Worm (Caenorhabditis elegans) whole organism, early embryonic: ENCODE data around the gene acl-2.

Experiments used
- B0310.2 ChIP-seq: sonication (generic microtip); optimal IDR thresholded peaks from 2 replicates; lab custom pipeline; 2016; ENCODE audit warnings: mild to moderate bottlenecking, missing genetic modification characterization, missing compliant biosample characterization
- F13C5.2 ChIP-seq: sonication (generic microtip); optimal IDR thresholded peaks from 2 replicates; lab custom pipeline; 2017; ENCODE audit warnings: mild to moderate bottlenecking, missing genetic modification characterization, inconsistent platforms, missing compliant biosample characterization
- aly-1 ChIP-seq: sonication (generic microtip); optimal IDR thresholded peaks from 2 replicates; lab custom pipeline; 2016; ENCODE audit warnings: missing genetic modification characterization, missing compliant biosample characterization
- ama-1 ChIP-seq: fragments of 150-350 bp; optimal IDR thresholded peaks from 2 replicates; lab custom pipeline; 2014
- ceh-13 ChIP-seq: fragments of 200-800 bp; sonication (Bioruptor generic); optimal IDR thresholded peaks from 2 replicates; lab custom pipeline; 2018; ENCODE audit warnings: mild to moderate bottlenecking, missing genetic modification characterization, missing compliant biosample characterization
- ceh-36 ChIP-seq: sonication (generic microtip); optimal IDR thresholded peaks from 2 replicates; lab custom pipeline; 2016; ENCODE audit warnings: missing genetic modification characterization, inconsistent platforms, missing compliant biosample characterization
- ets-7 ChIP-seq: sonication (generic microtip); optimal IDR thresholded peaks from 2 replicates; lab custom pipeline; 2016; ENCODE audit warnings: missing genotype, missing genetic modification characterization, missing compliant biosample characterization
- flt-1 ChIP-seq: fragments of 200-800 bp; sonication (Bioruptor generic); IDR thresholded peaks from 2 replicates; pipeline ENCODE4 v1.3.6; 2022; ENCODE audit warnings: missing genetic modification characterization, missing compliant biosample characterization
- hmbx-1 ChIP-seq: sonication (generic microtip); optimal IDR thresholded peaks from 2 replicates; lab custom pipeline; 2016; ENCODE audit warnings: mild to moderate bottlenecking, missing genetic modification characterization, missing compliant biosample characterization
- hmg-4 ChIP-seq: fragments of 200-800 bp; sonication (Bioruptor generic); optimal IDR thresholded peaks from 2 replicates; lab custom pipeline; 2018; ENCODE audit warnings: mild to moderate bottlenecking, missing genetic modification characterization, missing compliant biosample characterization
- hnd-1 ChIP-seq: sonication (generic microtip); optimal IDR thresholded peaks from 2 replicates; lab custom pipeline; 2016; ENCODE audit warnings: missing genetic modification characterization, missing compliant biosample characterization
- pes-1 ChIP-seq: fragments of 200-800 bp; sonication (Bioruptor generic); IDR thresholded peaks from 2 replicates; pipeline ENCODE4 v1.3.6; 2022; ENCODE audit warnings: missing genetic modification reagents, missing genetic modification characterization, missing compliant biosample characterization
- scrt-1 ChIP-seq: fragments of 200-800 bp; sonication (Bioruptor generic); IDR thresholded peaks from 2 replicates; pipeline ENCODE4 v1.3.6; 2022; ENCODE audit warnings: missing genetic modification characterization, missing compliant biosample characterization
- sea-1 ChIP-seq: fragments of 200-800 bp; sonication (Bioruptor generic); conservative IDR thresholded peaks from 2 replicates; pipeline ENCODE4 v1.3.6; 2022; ENCODE audit warnings: missing genetic modification characterization, missing compliant biosample characterization
- tbx-11 ChIP-seq: fragments of 200-800 bp; sonication (Bioruptor generic); IDR thresholded peaks from 2 replicates; pipeline ENCODE4 v1.3.6; 2022; ENCODE audit warnings: missing genetic modification characterization, missing compliant biosample characterization
- tbx-37 ChIP-seq: fragments of 200-800 bp; sonication (Bioruptor generic); conservative IDR thresholded peaks from 2 replicates; pipeline ENCODE4 v1.3.6; 2022; ENCODE audit warnings: missing genetic modification reagents, missing genetic modification characterization, missing compliant biosample characterization
- tra-4 ChIP-seq: sonication (generic microtip); optimal IDR thresholded peaks from 2 replicates; lab custom pipeline; 2017; ENCODE audit warnings: missing genetic modification characterization, missing compliant biosample characterization

acl-2 gene

ce11 chrV:10030992-10031383 lies at the start of gene acl-2:
acl-2 (minus strand) TSS chrV:10031092.
- TF ChIP-seq hnd-1 (tag; lab: Kevin White, UChicago) (no peak), ceh-36 (tag; lab: Kevin White, UChicago) (no peak), ama-1 (lab: Kevin White, UChicago) (no peak), B0310.2 (tag; lab: Kevin White, UChicago) (no peak), hmg-4 (GFP tag; lab: Kevin White, UChicago) (no peak), aly-1 (no peak), tbx-11 (GFP tag; lab: Robert Waterston, UW) (no peak), flt-1 (GFP tag; lab: Robert Waterston, UW) (no peak), sea-1 (GFP tag; lab: Robert Waterston, UW) (no peak), ets-7 (tag; lab: Kevin White, UChicago) (no peak)

- TF ChIP-seq B0310.2 (tag; lab: Kevin White, UChicago) (no peak), ets-7 (tag; lab: Kevin White, UChicago) (no peak), hmbx-1 (tag; lab: Kevin White, UChicago) (no peak), hnd-1 (tag; lab: Kevin White, UChicago) (no peak), sea-1 (GFP tag; lab: Robert Waterston, UW) (no peak), aly-1 (no peak), scrt-1 (GFP tag; lab: Robert Waterston, UW) (no peak), pes-1 (no peak), tbx-11 (GFP tag; lab: Robert Waterston, UW) (no peak), ceh-36 (tag; lab: Kevin White, UChicago) (no peak), F13C5.2 (tag; lab: Kevin White, UChicago) (no peak), flt-1 (GFP tag; lab: Robert Waterston, UW) (no peak)
These were observed 47.4 kb upstream of the acl-2 start, which contains the start of gene R04B5.1 for ce11 chrV:10078244-10078643. R04B5.1 (minus strand) TSS chrV:10078344.

- no peak for TF ChIP-seq sea-1 (GFP tag; lab: Robert Waterston, UW)
- TF ChIP-seq tra-4 = no peak
- TF ChIP-seq ets-7 (tag; lab: Kevin White, UChicago) = no peak
- TF ChIP-seq aly-1 = no peak
- no peak for TF ChIP-seq B0310.2 (tag; lab: Kevin White, UChicago)
- no peak for TF ChIP-seq hmbx-1 (tag; lab: Kevin White, UChicago)
- TF ChIP-seq pes-1 = no peak
- no peak for TF ChIP-seq tbx-37
- TF ChIP-seq F13C5.2 (tag; lab: Kevin White, UChicago) = no peak
- TF ChIP-seq flt-1 (GFP tag; lab: Robert Waterston, UW) = no peak
- TF ChIP-seq ceh-13 = no peak
- TF ChIP-seq ama-1 (lab: Kevin White, UChicago) = no peak
- TF ChIP-seq scrt-1 (GFP tag; lab: Robert Waterston, UW) = no peak
- TF ChIP-seq hmg-4 (GFP tag; lab: Kevin White, UChicago) = no peak
These were observed 44.5 kb upstream of the acl-2 start, which contains the start of gene F57A8.7 for ce11 chrV:10075441-10075840. F57A8.7 (plus strand) TSS chrV:10075741.

- TF ChIP-seq B0310.2 (tag; lab: Kevin White, UChicago) (no peak), hmbx-1 (tag; lab: Kevin White, UChicago) (no peak), ceh-36 (tag; lab: Kevin White, UChicago) (no peak), hmg-4 (GFP tag; lab: Kevin White, UChicago) (no peak), pes-1 (no peak), tbx-37 (no peak), F13C5.2 (tag; lab: Kevin White, UChicago) (no peak), flt-1 (GFP tag; lab: Robert Waterston, UW) (no peak), ets-7 (tag; lab: Kevin White, UChicago) (no peak), hnd-1 (tag; lab: Kevin White, UChicago) (no peak), tra-4 (no peak), sea-1 (GFP tag; lab: Robert Waterston, UW) (no peak), ceh-13 (no peak), tbx-11 (GFP tag; lab: Robert Waterston, UW) (no peak), aly-1 (no peak), ama-1 (lab: Kevin White, UChicago) (no peak)
These were observed 42.9 kb upstream of the acl-2 start, which contains the start of gene F57A8.6 for ce11 chrV:10073793-10074192. F57A8.6 (minus strand) TSS chrV:10073893.

ce11 chrV:10072721-10073120 lies 41.8 kb upstream of the acl-2 start:
- TF ChIP-seq B0310.2 (tag; lab: Kevin White, UChicago) = no peak
- no peak for TF ChIP-seq pes-1
- TF ChIP-seq tbx-11 (GFP tag; lab: Robert Waterston, UW) = no peak
- no peak for TF ChIP-seq ets-7 (tag; lab: Kevin White, UChicago)

ce11 chrV:10070541-10070940 lies 39.6 kb upstream of the acl-2 start, which contains the start of gene nhr-192:
nhr-192 (minus strand) TSS chrV:10070641.
- TF ChIP-seq sea-1 (GFP tag; lab: Robert Waterston, UW) = no peak
- TF ChIP-seq B0310.2 (tag; lab: Kevin White, UChicago) = no peak
- no peak for TF ChIP-seq ama-1 (lab: Kevin White, UChicago)

ce11 chrV:10066769-10067168 lies 35.9 kb upstream of the acl-2 start, which contains the start of gene npr-39:
npr-39 (plus strand) TSS chrV:10067069.
- TF ChIP-seq B0310.2 (tag; lab: Kevin White, UChicago) (no peak), hmg-4 (GFP tag; lab: Kevin White, UChicago) (no peak), flt-1 (GFP tag; lab: Robert Waterston, UW) (no peak), ama-1 (lab: Kevin White, UChicago) (no peak), hnd-1 (tag; lab: Kevin White, UChicago) (no peak), tbx-11 (GFP tag; lab: Robert Waterston, UW) (no peak), aly-1 (no peak), tbx-37 (no peak), pes-1 (no peak), hmbx-1 (tag; lab: Kevin White, UChicago) (no peak), ets-7 (tag; lab: Kevin White, UChicago) (no peak)

- no peak for TF ChIP-seq hmg-4 (GFP tag; lab: Kevin White, UChicago)
- no peak for TF ChIP-seq tbx-11 (GFP tag; lab: Robert Waterston, UW)
- no peak for TF ChIP-seq hmbx-1 (tag; lab: Kevin White, UChicago)
- no peak for TF ChIP-seq ceh-36 (tag; lab: Kevin White, UChicago)
- no peak for TF ChIP-seq sea-1 (GFP tag; lab: Robert Waterston, UW)
- TF ChIP-seq scrt-1 (GFP tag; lab: Robert Waterston, UW) = no peak
- TF ChIP-seq B0310.2 (tag; lab: Kevin White, UChicago) = no peak
- TF ChIP-seq hnd-1 (tag; lab: Kevin White, UChicago) = no peak
- TF ChIP-seq flt-1 (GFP tag; lab: Robert Waterston, UW) = no peak
- no peak for TF ChIP-seq tra-4
- no peak for TF ChIP-seq aly-1
These were observed 34.8 kb upstream of the acl-2 start for ce11 chrV:10065679-10066078.
